Worm (Caenorhabditis elegans) whole organism, young adult: ENCODE data around the gene srh-301.
A peak's percentile ranks its signal among the peaks of the same experiment; 100 is the strongest.

Experiments
- B0261.1 ChIP-seq: sonication (generic microtip); optimal IDR thresholded peaks from 2 replicates; lab custom pipeline; 2016; ENCODE audit warnings: mild to moderate bottlenecking, missing genetic modification characterization, moderate library complexity, missing compliant biosample characterization
- D2030.7 ChIP-seq: fragments of 200-800 bp; sonication (Bioruptor generic); IDR thresholded peaks from 2 replicates; pipeline ENCODE4 v1.3.6; 2022; ENCODE audit warnings: missing genetic modification reagents, missing genetic modification characterization, missing compliant biosample characterization
- F10E7.11 ChIP-seq: sonication (generic microtip); optimal IDR thresholded peaks from 2 replicates; lab custom pipeline; 2017; ENCODE audit warnings: mild to moderate bottlenecking, missing genetic modification characterization, moderate library complexity, missing compliant biosample characterization
- K12H6.12 ChIP-seq: fragments of 200-800 bp; sonication (Bioruptor generic); optimal IDR thresholded peaks from 2 replicates; lab custom pipeline; 2018; ENCODE audit warnings: mild to moderate bottlenecking, missing genetic modification characterization, missing compliant biosample characterization
- T07F8.4 ChIP-seq: sonication (generic microtip); optimal IDR thresholded peaks from 2 replicates; lab custom pipeline; 2016; ENCODE audit warnings: mild to moderate bottlenecking, missing genetic modification characterization, moderate library complexity, missing compliant biosample characterization
- Y79H2A.3 ChIP-seq: fragments of 200-800 bp; sonication (Bioruptor generic); conservative IDR thresholded peaks from 2 replicates; pipeline ENCODE4 v1.3.6; 2022; ENCODE audit warnings: missing genetic modification reagents, missing genetic modification characterization, missing compliant biosample characterization
- Y95B8A.8 ChIP-seq: fragments of 200-800 bp; sonication (Bioruptor generic); IDR thresholded peaks from 2 replicates; pipeline ENCODE4 v1.3.6; 2022; ENCODE audit warnings: missing genetic modification reagents, missing genetic modification characterization, missing compliant biosample characterization
- akir-1 ChIP-seq: fragments of 200-800 bp; sonication (Bioruptor generic); optimal IDR thresholded peaks from 2 replicates; lab custom pipeline; 2018; ENCODE audit warnings: mild to moderate bottlenecking, missing genetic modification characterization, moderate library complexity, missing compliant biosample characterization
- ama-1 ChIP-seq, 3 experiments: fragments of 150-350 bp in 1 of 3; sonication (generic microtip) in 2 of 3; optimal IDR thresholded peaks; 2 replicates each; lab custom pipeline; 2014 to 2018; ENCODE audit warnings: missing biosample characterization in 2 of 3, missing genetic modification characterization in 2 of 3, missing genetic modification reagents in 2 of 3
- aptf-2 ChIP-seq: fragments of 200-800 bp; sonication (Bioruptor generic); conservative IDR thresholded peaks from 2 replicates; pipeline ENCODE4 v1.3.6; 2022; ENCODE audit warnings: missing genetic modification reagents, missing genetic modification characterization, missing compliant biosample characterization
- aptf-3 ChIP-seq: fragments of 200-800 bp; sonication (Bioruptor generic); IDR thresholded peaks from 2 replicates; pipeline ENCODE4 v1.3.6; 2022; ENCODE audit warnings: missing genetic modification characterization, missing compliant biosample characterization
- athp-1 ChIP-seq: sonication (generic microtip); optimal IDR thresholded peaks from 2 replicates; lab custom pipeline; 2017; ENCODE audit warnings: mild to moderate bottlenecking, missing genetic modification characterization, missing compliant biosample characterization
- bed-1 ChIP-seq: fragments of 200-800 bp; sonication (Bioruptor generic); IDR thresholded peaks from 2 replicates; pipeline ENCODE4 v1.3.6; 2022; ENCODE audit warnings: missing genetic modification reagents, missing genetic modification characterization, missing compliant biosample characterization
- cebp-1 ChIP-seq, 2 experiments: fragments of 200-800 bp in 1 of 2; sonication (Bioruptor generic) in 1 of 2; sonication (generic microtip) in 1 of 2; IDR thresholded peaks in 1 of 2; optimal IDR thresholded peaks in 1 of 2; 2 replicates each; pipeline versions ENCODE4 v1.3.6 to Lab custom; 2017 to 2022; ENCODE audit warnings: missing compliant biosample characterization in 2 of 2, missing genetic modification characterization in 2 of 2, mild to moderate bottlenecking in 1 of 2, missing genetic modification reagents in 1 of 2, moderate library complexity in 1 of 2
- ceh-79 ChIP-seq: sonication (generic microtip); optimal IDR thresholded peaks from 2 replicates; lab custom pipeline; 2017; ENCODE audit warnings: mild to moderate bottlenecking, missing genetic modification characterization, missing compliant biosample characterization
- chd-7 ChIP-seq: sonication (generic microtip); optimal IDR thresholded peaks from 2 replicates; lab custom pipeline; 2016; ENCODE audit warnings: mild to moderate bottlenecking, missing genetic modification characterization, moderate library complexity, missing compliant biosample characterization
- dox-1 ChIP-seq: fragments of 200-800 bp; sonication (Bioruptor generic); IDR thresholded peaks from 2 replicates; pipeline ENCODE4 v1.3.6; 2022; ENCODE audit warnings: missing genetic modification reagents, missing genetic modification characterization, missing compliant biosample characterization
- egl-18 ChIP-seq: fragments of 200-800 bp; sonication (Bioruptor generic); IDR thresholded peaks from 2 replicates; pipeline ENCODE4 v1.3.6; 2022; ENCODE audit warnings: missing genetic modification reagents, missing genetic modification characterization, missing compliant biosample characterization
- egl-44 ChIP-seq: fragments of 200-800 bp; sonication (Bioruptor generic); IDR thresholded peaks from 2 replicates; pipeline ENCODE4 v1.3.6; 2022; ENCODE audit warnings: missing genetic modification reagents, missing genetic modification characterization, missing compliant biosample characterization
- hlh-26 ChIP-seq: fragments of 200-800 bp; sonication (Bioruptor generic); conservative IDR thresholded peaks from 2 replicates; pipeline ENCODE4 v1.3.6; 2022; ENCODE audit warnings: missing genetic modification reagents, missing genetic modification characterization, missing compliant biosample characterization
- lag-1 ChIP-seq: fragments of 200-800 bp; sonication (Bioruptor generic); IDR thresholded peaks from 2 replicates; pipeline ENCODE4 v1.3.6; 2022; ENCODE audit warnings: missing genetic modification reagents, missing genetic modification characterization, missing compliant biosample characterization
- lin-35 ChIP-seq, 3 experiments: fragments of 150-350 bp in 2 of 3; sonication (generic microtip) in 1 of 3; optimal IDR thresholded peaks; 2 replicates each; lab custom pipeline; 2014 to 2018; ENCODE audit warnings: missing biosample characterization in 3 of 3, missing genetic modification characterization in 3 of 3, missing genetic modification reagents in 3 of 3
- lin-54 ChIP-seq: fragments of 200-800 bp; sonication (Bioruptor generic); optimal IDR thresholded peaks from 2 replicates; lab custom pipeline; 2018; ENCODE audit warnings: mild to moderate bottlenecking, missing genetic modification characterization, missing compliant biosample characterization
- lir-1 ChIP-seq: fragments of 200-800 bp; sonication (Bioruptor generic); conservative IDR thresholded peaks from 2 replicates; pipeline ENCODE4 v1.3.6; 2022; ENCODE audit warnings: missing genetic modification reagents, missing genetic modification characterization, missing compliant biosample characterization
- madf-3 ChIP-seq: fragments of 200-800 bp; sonication (Bioruptor generic); IDR thresholded peaks from 2 replicates; pipeline ENCODE4 v1.3.6; 2022; ENCODE audit warnings: missing genetic modification reagents, missing genetic modification characterization, missing compliant biosample characterization
- mel-28 ChIP-seq: sonication (generic microtip); optimal IDR thresholded peaks from 2 replicates; lab custom pipeline; 2016; ENCODE audit warnings: borderline replicate concordance, mild to moderate bottlenecking, missing genetic modification characterization, missing compliant biosample characterization
- mxl-1 ChIP-seq: sonication (generic microtip); optimal IDR thresholded peaks from 2 replicates; lab custom pipeline; 2016; ENCODE audit warnings: missing genetic modification characterization, missing compliant biosample characterization
- nhr-120 ChIP-seq: fragments of 200-800 bp; sonication (Bioruptor generic); IDR thresholded peaks from 2 replicates; pipeline ENCODE4 v1.3.6; 2022; ENCODE audit warnings: missing genetic modification characterization, missing compliant biosample characterization
- nhr-27 ChIP-seq: fragments of 200-800 bp; sonication (Bioruptor generic); optimal IDR thresholded peaks from 2 replicates; lab custom pipeline; 2018; ENCODE audit warnings: mild to moderate bottlenecking, missing genetic modification characterization, moderate library complexity, missing compliant biosample characterization
- rec-8 ChIP-seq, 2 experiments: sonication (generic microtip); optimal IDR thresholded peaks; 2 replicates each; lab custom pipeline; 2016; ENCODE audit warnings: mild to moderate bottlenecking in 2 of 2, missing genetic modification characterization in 2 of 2, missing genetic modification reagents in 2 of 2, missing genotype in 2 of 2, missing biosample characterization in 1 of 2, missing compliant biosample characterization in 1 of 2, moderate library complexity in 1 of 2
- sdz-38 ChIP-seq: sonication (generic microtip); optimal IDR thresholded peaks from 2 replicates; lab custom pipeline; 2016; ENCODE audit warnings: missing genotype, missing genetic modification characterization, missing compliant biosample characterization
- snpc-1.3 ChIP-seq: sonication (generic microtip); optimal IDR thresholded peaks from 2 replicates; lab custom pipeline; 2017; ENCODE audit warnings: missing genetic modification characterization, mild to moderate bottlenecking, missing compliant biosample characterization, antibody characterized with exemption, moderate library complexity, missing genotype, missing genetic modification reagents; ENCODE audit not compliant: insufficient read depth
- somi-1 ChIP-seq: fragments of 200-800 bp; sonication (Bioruptor generic); optimal IDR thresholded peaks from 2 replicates; lab custom pipeline; 2018; ENCODE audit warnings: mild to moderate bottlenecking, missing genetic modification characterization, missing compliant biosample characterization
- sptf-2 ChIP-seq: fragments of 200-800 bp; sonication (Bioruptor generic); optimal IDR thresholded peaks from 2 replicates; lab custom pipeline; 2018; ENCODE audit warnings: mild to moderate bottlenecking, missing genetic modification characterization, missing compliant biosample characterization
- unc-62 ChIP-seq: fragments of 150-350 bp; optimal IDR thresholded peaks from 2 replicates; lab custom pipeline; 2014; ENCODE audit warnings: missing biosample characterization, missing genetic modification reagents, missing genetic modification characterization
- ztf-18 ChIP-seq: sonication (generic microtip); optimal IDR thresholded peaks from 2 replicates; lab custom pipeline; 2016; ENCODE audit warnings: missing genotype, mild to moderate bottlenecking, missing genetic modification characterization, missing compliant biosample characterization
- ztf-22 ChIP-seq: fragments of 200-800 bp; sonication (Bioruptor generic); optimal IDR thresholded peaks from 2 replicates; lab custom pipeline; 2018; ENCODE audit warnings: mild to moderate bottlenecking, missing genetic modification characterization, moderate library complexity, missing compliant biosample characterization
- ztf-26 ChIP-seq: sonication (generic microtip); optimal IDR thresholded peaks from 2 replicates; lab custom pipeline; 2017; ENCODE audit warnings: missing genetic modification characterization, missing compliant biosample characterization
- ztf-28 ChIP-seq: fragments of 200-800 bp; sonication (Bioruptor generic); IDR thresholded peaks from 2 replicates; pipeline ENCODE4 v1.3.6; 2022; ENCODE audit warnings: missing genetic modification reagents, missing genetic modification characterization, missing compliant biosample characterization

srh-301 gene

DNA sequence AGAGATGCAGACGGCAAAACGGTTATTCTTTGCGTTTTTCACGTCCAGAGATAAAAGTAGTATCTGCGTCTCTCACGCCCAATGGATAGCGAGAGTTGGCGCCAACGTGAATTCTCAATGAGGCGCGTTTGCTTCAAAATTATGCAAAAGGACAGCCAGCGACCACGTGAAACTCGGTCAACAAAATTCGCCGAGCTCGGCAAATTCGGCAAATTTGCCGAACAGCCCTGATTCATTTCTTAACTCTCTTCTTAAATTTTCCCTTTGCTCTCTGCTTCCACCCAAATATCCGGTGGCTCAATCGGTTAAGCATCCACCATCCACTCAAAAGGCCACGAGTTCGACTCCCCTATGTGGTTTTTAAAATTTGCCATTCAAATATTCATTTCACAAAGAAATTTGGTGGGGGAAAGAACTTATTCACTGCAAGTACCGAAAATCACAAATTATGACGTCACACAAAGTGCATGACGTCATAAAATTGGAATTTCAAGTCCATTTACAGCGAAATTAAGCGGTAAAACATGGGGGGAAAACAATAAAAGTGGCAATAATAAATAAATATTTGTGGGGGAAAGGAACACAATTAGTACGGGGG, 20.8 kb downstream of the srh-301 start (continued):
- TF ChIP-seq unc-62 (GFP tag; lab: Kevin White, UChicago) (no peak), madf-3 (GFP tag; lab: Robert Waterston, UW) (peak; percentile 58; the same call in 1 of the 2 replicates), rec-8 (tag; optimal IDR thresholded peaks at IDR 0.05; lab: Kevin White, UChicago) (no peak), B0261.1 (no peak), hlh-26 (GFP tag; lab: Robert Waterston, UW) (no peak), ceh-79 (no peak), lag-1 (GFP tag; lab: Robert Waterston, UW) (no peak), dox-1 (GFP tag; lab: Robert Waterston, UW) (peak; percentile 41; the same call in 1 of the 2 replicates), somi-1 (GFP tag; lab: Kevin White, UChicago) (no peak), lin-35 (GFP tag; optimal IDR thresholded peaks at IDR 0.05; lab: Kevin White, UChicago) (no peak), athp-1 (tag; lab: Kevin White, UChicago) (no peak), sptf-2 (GFP tag; lab: Kevin White, UChicago) (no peak), ztf-18 (tag; lab: Kevin White, UChicago) (no peak), lir-1 (GFP tag; lab: Robert Waterston, UW) (no peak), Y79H2A.3 (GFP tag; lab: Robert Waterston, UW) (0 out of 2 replicates have a peak, but pooled peaks have one; percentile 25), K12H6.12 (no peak), cebp-1 (GFP tag; IDR thresholded peaks at IDR 0.05; lab: Robert Waterston, UW) (no peak), cebp-1 (tag; optimal IDR thresholded peaks at IDR 0.05; lab: Kevin White, UChicago) (no peak), snpc-1.3 (no peak), D2030.7 (GFP tag; lab: Robert Waterston, UW) (peak; percentile 53; the same call in 1 of the 2 replicates), nhr-27 (no peak), egl-18 (GFP tag; lab: Robert Waterston, UW) (no peak), aptf-3 (GFP tag; lab: Robert Waterston, UW) (no peak), sdz-38 (tag; lab: Kevin White, UChicago) (no peak), akir-1 (GFP tag; lab: Kevin White, UChicago) (no peak), mxl-1 (no peak), ztf-22 (GFP tag; lab: Kevin White, UChicago) (no peak), F10E7.11 (no peak), Y95B8A.8 (no peak), bed-1 (GFP tag; lab: Robert Waterston, UW) (no peak), ama-1 (optimal IDR thresholded peaks at IDR 0.05; lab: Kevin White, UChicago) (no peak), ama-1 (GFP tag; optimal IDR thresholded peaks at IDR 0.05; lab: Kevin White, UChicago) (peak in 1 of 2 experiments; percentile 40), chd-7 (no peak), T07F8.4 (tag; lab: Kevin White, UChicago) (no peak), lin-54 (GFP tag; lab: Kevin White, UChicago) (peak; percentile 34), nhr-120 (GFP tag; lab: Robert Waterston, UW) (no peak), mel-28 (tag; lab: Kevin White, UChicago) (no peak), ztf-26 (tag; lab: Kevin White, UChicago) (no peak)

DNA sequence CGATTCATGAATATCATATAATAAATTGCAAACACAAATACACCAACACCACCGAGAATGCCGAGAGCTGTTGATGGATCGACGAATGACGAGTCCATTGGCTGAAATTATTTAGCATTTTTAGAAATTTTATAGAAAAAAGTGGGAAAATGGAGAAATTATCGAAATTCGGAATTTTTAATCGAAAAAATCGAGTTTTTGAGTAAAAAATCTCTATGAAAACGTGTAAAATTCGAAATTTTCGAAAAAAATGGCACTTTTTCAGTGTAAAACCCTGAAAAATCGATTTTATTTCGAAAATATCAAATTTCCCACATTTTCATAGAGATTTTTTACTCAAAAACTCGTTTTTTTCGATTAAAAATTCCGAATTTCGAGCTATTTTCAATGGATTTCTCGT, 31.2 kb downstream of the srh-301 start, which contains the start of gene tcc-1:
TSS of gene tcc-1 (minus strand) at position 101 of the 400 bp plus-strand sequence.
- TF ChIP-seq chd-7: no peak
- no peak for TF ChIP-seq egl-44 (GFP tag; lab: Robert Waterston, UW)
- no peak for TF ChIP-seq aptf-2 (GFP tag; lab: Robert Waterston, UW)
- no peak for TF ChIP-seq ztf-28 (GFP tag; lab: Robert Waterston, UW)
